Worm (Caenorhabditis elegans) whole organism, mixed stage, embryonic: Measurements from ENCODE around the gene dnj-5.
A peak's percentile ranks its signal among the peaks of the same experiment; 100 is the strongest.

Experiments
- M03D4.4 ChIP-seq: sonication (generic microtip); optimal IDR thresholded peaks from 2 replicates; lab custom pipeline; 2017; ENCODE audit warnings: mild to moderate bottlenecking, missing genetic modification characterization, missing compliant biosample characterization
- bed-3 ChIP-seq: fragments of 200-800 bp; sonication (Bioruptor generic); optimal IDR thresholded peaks from 3 replicates; lab custom pipeline; 2018; ENCODE audit warnings: mild to moderate bottlenecking, missing genetic modification characterization, moderate library complexity, missing compliant biosample characterization
- blmp-1 ChIP-seq: fragments of 150-350 bp; optimal IDR thresholded peaks from 2 replicates; lab custom pipeline; 2014; ENCODE audit warnings: missing biosample characterization, missing genetic modification characterization
- ceh-39 ChIP-seq: fragments of 150-350 bp; optimal IDR thresholded peaks from 2 replicates; lab custom pipeline; 2014; ENCODE audit warnings: missing biosample characterization, missing genetic modification characterization
- ceh-43 ChIP-seq: fragments of 200-800 bp; sonication (Bioruptor generic); optimal IDR thresholded peaks from 2 replicates; lab custom pipeline; 2018; ENCODE audit warnings: mild to moderate bottlenecking, missing genetic modification characterization, moderate library complexity, missing compliant biosample characterization
- ceh-83 ChIP-seq: fragments of 200-800 bp; sonication (Bioruptor generic); optimal IDR thresholded peaks from 2 replicates; lab custom pipeline; 2018; ENCODE audit warnings: mild to moderate bottlenecking, missing genetic modification characterization, missing compliant biosample characterization
- ces-1 ChIP-seq: fragments of 150-350 bp; optimal IDR thresholded peaks from 2 replicates; lab custom pipeline; 2014; ENCODE audit warnings: missing biosample characterization, missing genetic modification reagents, missing genetic modification characterization
- cnd-1 ChIP-seq: fragments of 200-800 bp; sonication (Bioruptor generic); optimal IDR thresholded peaks from 2 replicates; lab custom pipeline; 2018; ENCODE audit warnings: mild to moderate bottlenecking, missing genetic modification characterization, missing compliant biosample characterization
- drap-1 ChIP-seq: fragments of 200-800 bp; sonication (Bioruptor generic); optimal IDR thresholded peaks from 3 replicates; lab custom pipeline; 2018; ENCODE audit warnings: mild to moderate bottlenecking, missing genetic modification characterization, missing compliant biosample characterization
- elt-3 ChIP-seq: fragments of 150-350 bp; optimal IDR thresholded peaks from 2 replicates; lab custom pipeline; 2014; ENCODE audit warnings: missing biosample characterization, missing genetic modification characterization
- ham-2 ChIP-seq: fragments of 200-800 bp; sonication (Bioruptor generic); optimal IDR thresholded peaks from 2 replicates; lab custom pipeline; 2018; ENCODE audit warnings: mild to moderate bottlenecking, missing genetic modification characterization, missing compliant biosample characterization
- hlh-1 ChIP-seq: fragments of 150-350 bp; optimal IDR thresholded peaks from 2 replicates; lab custom pipeline; 2014; ENCODE audit warnings: missing biosample characterization, missing genetic modification reagents, missing genetic modification characterization
- lin-13 ChIP-seq: fragments of 150-350 bp; optimal IDR thresholded peaks from 2 replicates; lab custom pipeline; 2014; ENCODE audit warnings: missing biosample characterization, missing genetic modification characterization
- lin-32 ChIP-seq: fragments of 200-800 bp; sonication (Bioruptor generic); optimal IDR thresholded peaks from 2 replicates; lab custom pipeline; 2018; ENCODE audit warnings: mild to moderate bottlenecking, missing genetic modification characterization, missing compliant biosample characterization
- lsy-2 ChIP-seq: fragments of 150-350 bp; optimal IDR thresholded peaks from 2 replicates; lab custom pipeline; 2014; ENCODE audit warnings: missing biosample characterization, missing genetic modification characterization
- mab-5 ChIP-seq: fragments of 150-350 bp; optimal IDR thresholded peaks from 2 replicates; lab custom pipeline; 2014; ENCODE audit warnings: missing biosample characterization, missing genetic modification characterization
- mep-1 ChIP-seq: fragments of 150-350 bp; optimal IDR thresholded peaks from 2 replicates; lab custom pipeline; 2017; ENCODE audit warnings: missing biosample characterization, missing genetic modification reagents, missing genetic modification characterization, inconsistent platforms
- mls-2 ChIP-seq: sonication (generic microtip); optimal IDR thresholded peaks from 2 replicates; lab custom pipeline; 2016; ENCODE audit warnings: mild to moderate bottlenecking, missing genetic modification characterization, moderate library complexity, missing compliant biosample characterization
- nhr-12 ChIP-seq: fragments of 150-350 bp; optimal IDR thresholded peaks from 2 replicates; lab custom pipeline; 2014; ENCODE audit warnings: missing biosample characterization, missing genetic modification characterization
- nhr-2 ChIP-seq: fragments of 150-350 bp; optimal IDR thresholded peaks from 2 replicates; lab custom pipeline; 2014; ENCODE audit warnings: missing biosample characterization, missing genetic modification characterization
- nhr-237 ChIP-seq: fragments of 150-350 bp; optimal IDR thresholded peaks from 2 replicates; lab custom pipeline; 2014; ENCODE audit warnings: missing biosample characterization, missing genetic modification characterization
- nhr-76 ChIP-seq: sonication (generic microtip); optimal IDR thresholded peaks from 2 replicates; lab custom pipeline; 2017; ENCODE audit warnings: missing biosample characterization, missing genetic modification characterization
- pha-4 ChIP-seq: fragments of 150-350 bp; optimal IDR thresholded peaks from 2 replicates; lab custom pipeline; 2018; ENCODE audit warnings: missing biosample characterization, missing genetic modification reagents, missing genetic modification characterization
- sem-2 ChIP-seq: fragments of 200-800 bp; sonication (Bioruptor generic); optimal IDR thresholded peaks from 2 replicates; lab custom pipeline; 2018; ENCODE audit warnings: mild to moderate bottlenecking, missing genetic modification characterization, missing compliant biosample characterization
- snpc-4 ChIP-seq: fragments of 150-350 bp; optimal IDR thresholded peaks from 2 replicates; lab custom pipeline; 2014; ENCODE audit warnings: missing biosample characterization, missing genetic modification characterization
- sptf-1 ChIP-seq: sonication (generic microtip); optimal IDR thresholded peaks from 2 replicates; lab custom pipeline; 2017; ENCODE audit warnings: mild to moderate bottlenecking, missing genetic modification characterization, moderate library complexity, missing compliant biosample characterization
- tbx-8 ChIP-seq: fragments of 200-800 bp; sonication (Bioruptor generic); optimal IDR thresholded peaks from 2 replicates; lab custom pipeline; 2018; ENCODE audit warnings: mild to moderate bottlenecking, missing genetic modification characterization, moderate library complexity, missing compliant biosample characterization
- unc-39 ChIP-seq: fragments of 150-350 bp; optimal IDR thresholded peaks from 2 replicates; lab custom pipeline; 2014; ENCODE audit warnings: missing biosample characterization, missing genetic modification characterization
- unc-62 ChIP-seq: fragments of 150-350 bp; optimal IDR thresholded peaks from 2 replicates; lab custom pipeline; 2014; ENCODE audit warnings: missing biosample characterization, missing genetic modification reagents, missing genetic modification characterization
- zip-8 ChIP-seq: fragments of 150-350 bp; optimal IDR thresholded peaks from 2 replicates; lab custom pipeline; 2014; ENCODE audit warnings: missing biosample characterization, missing genetic modification characterization

dnj-5 gene

ce11 chrII:6836762-6837566, 21.1 kb downstream of the dnj-5 start:
- TF ChIP-seq blmp-1 (tag; lab: Kevin White, UChicago) (peak; percentile 9), unc-39 (tag; lab: Kevin White, UChicago) (no peak), lin-32 (GFP tag; lab: Kevin White, UChicago) (peak; percentile 2), nhr-2 (tag; lab: Kevin White, UChicago) (no peak), pha-4 (tag; lab: Kevin White, UChicago) (peak; percentile 61), M03D4.4 (no peak)

ce11 chrII:6835972-6836595, 22.0 kb downstream of the dnj-5 start:
- TF ChIP-seq hlh-1 (tag; lab: Kevin White, UChicago) (peak; percentile 33), lsy-2 (peak; percentile 9), ces-1 (GFP tag; lab: Kevin White, UChicago) (peak; percentile 43), mab-5 (tag; lab: Kevin White, UChicago) (no peak), pha-4 (tag; lab: Kevin White, UChicago) (peak; percentile 27), unc-62 (peak; percentile 55)

- TF ChIP-seq mep-1 (tag; lab: Kevin White, UChicago) (no peak), elt-3 (no peak), bed-3 (GFP tag; lab: Kevin White, UChicago) (no peak), tbx-8 (GFP tag; lab: Kevin White, UChicago) (no peak), ceh-83 (GFP tag; lab: Kevin White, UChicago) (peak; percentile 35), ces-1 (GFP tag; lab: Kevin White, UChicago) (peak; percentile 97), lin-13 (tag; lab: Kevin White, UChicago) (no peak), nhr-2 (tag; lab: Kevin White, UChicago) (peak; percentile 40), drap-1 (no peak), unc-62 (peak; percentile 91), nhr-237 (no peak), zip-8 (no peak), mab-5 (tag; lab: Kevin White, UChicago) (no peak), ceh-39 (tag; lab: Kevin White, UChicago) (peak; percentile 24), ham-2 (GFP tag; lab: Kevin White, UChicago) (no peak), lin-32 (GFP tag; lab: Kevin White, UChicago) (no peak), sptf-1 (tag; lab: Kevin White, UChicago) (no peak), nhr-76 (tag; lab: Kevin White, UChicago) (no peak), M03D4.4 (no peak), nhr-12 (tag; lab: Kevin White, UChicago) (no peak), sem-2 (GFP tag; lab: Kevin White, UChicago) (no peak), mls-2 (tag; lab: Kevin White, UChicago) (no peak), ceh-43 (GFP tag; lab: Kevin White, UChicago) (no peak), pha-4 (tag; lab: Kevin White, UChicago) (no peak)
Observed at ce11 chrII:6835500-6835899, 22.6 kb downstream of the dnj-5 start.

- TF ChIP-seq sptf-1 (tag; lab: Kevin White, UChicago) (peak; percentile 12), tbx-8 (GFP tag; lab: Kevin White, UChicago) (no peak), snpc-4 (no peak), ceh-39 (tag; lab: Kevin White, UChicago) (no peak), nhr-2 (tag; lab: Kevin White, UChicago) (no peak), ces-1 (GFP tag; lab: Kevin White, UChicago) (peak; percentile 5)
Observed at ce11 chrII:6834582-6835058, 23.5 kb downstream of the dnj-5 start, which contains the start of gene egl-27. Gene egl-27 (plus strand): TSS chrII:6835008.

- no peak for TF ChIP-seq unc-39 (tag; lab: Kevin White, UChicago)
- no peak for TF ChIP-seq nhr-237
- TF ChIP-seq lsy-2, result no peak
- no peak for TF ChIP-seq unc-62
- TF ChIP-seq cnd-1 (tag; lab: Kevin White, UChicago), result peak; percentile 12
- TF ChIP-seq drap-1, result peak; percentile 38
- TF ChIP-seq mls-2 (tag; lab: Kevin White, UChicago), result peak; percentile 35
Observed at ce11 chrII:6833781-6834339, 24.2 kb downstream of the dnj-5 start.
